Fruit fly (Drosophila melanogaster): ENCODE data around the gene Ip259.

Gene Ip259

dm6 chr2L:10387869-10388726 lies 20.1 kb upstream of the Ip259 start, which contains the start of gene da (continued):
- peak; percentile 91 for TF ChIP-seq MESR4 (GFP tag; optimal IDR thresholded peaks at IDR 0.05)
- no peak for TF ChIP-seq dimm (GFP tag; IDR thresholded peaks at IDR 0.05)
- peak; percentile 60 for TF ChIP-seq bbx (GFP tag; IDR thresholded peaks at IDR 0.05; ENCODE audit: partially characterized antibody)
- TF ChIP-seq ind (GFP tag; optimal IDR thresholded peaks at IDR 0.05), result peak; percentile 51
- TF ChIP-seq H15 (GFP tag; IDR thresholded peaks at IDR 0.05), result 0 out of 3 replicates have a peak, but pooled peaks have one; percentile 13
- no peak for TF ChIP-seq Hey (tag; optimal IDR thresholded peaks at IDR 0.05)
- no peak for TF ChIP-seq CG4328 (GFP tag; optimal IDR thresholded peaks at IDR 0.05)
- TF ChIP-seq Myb (GFP tag; optimal IDR thresholded peaks at IDR 0.05), result peak; percentile 29
- peak; percentile 4 for TF ChIP-seq CG10431 (GFP tag; optimal IDR thresholded peaks at IDR 0.05)
- TF ChIP-seq bab2 (GFP tag; optimal IDR thresholded peaks at IDR 0.05), result no peak
- TF ChIP-seq Poxn (GFP tag; IDR thresholded peaks at IDR 0.05), result no peak
- TF ChIP-seq scrt (GFP tag; optimal IDR thresholded peaks at IDR 0.05), result peak; percentile 10
- TF ChIP-seq CG6689 (GFP tag; IDR thresholded peaks at IDR 0.05), result peak; percentile 64
- TF ChIP-seq CG16863 (GFP tag; optimal IDR thresholded peaks at IDR 0.05), result peak; percentile 57
- no peak for TF ChIP-seq dati (GFP tag; IDR thresholded peaks at IDR 0.05)
- peak; percentile 69 for TF ChIP-seq caup (GFP tag; optimal IDR thresholded peaks at IDR 0.05; ENCODE audit: severe bottlenecking)
- peak; percentile 45 for TF ChIP-seq Dip3 (GFP tag; optimal IDR thresholded peaks at IDR 0.05)
- TF ChIP-seq CG2678 (tag; optimal IDR thresholded peaks at IDR 0.05), result peak; percentile 63
- no peak; the same call in 2 of the 3 replicates for TF ChIP-seq vnd (GFP tag; IDR thresholded peaks at IDR 0.05; ENCODE audit: partially characterized antibody)
- peak; percentile 25 for TF ChIP-seq CG2875 (GFP tag; optimal IDR thresholded peaks at IDR 0.05)
- peak; percentile 53 for TF ChIP-seq HmgD (GFP tag; optimal IDR thresholded peaks at IDR 0.05)
- TF ChIP-seq CG15601 (tag; optimal IDR thresholded peaks at IDR 0.05), result peak; percentile 48
- peak; percentile 24 for TF ChIP-seq CG1647 (GFP tag; optimal IDR thresholded peaks at IDR 0.05)
- no peak for TF ChIP-seq CG2889 (GFP tag; IDR thresholded peaks at IDR 0.05)
- TF ChIP-seq Gug (GFP tag; IDR thresholded peaks at IDR 0.05), result peak; percentile 62; the same call in 3 of the 4 replicates
- TF ChIP-seq Oaz (GFP tag; IDR thresholded peaks at IDR 0.05), result no peak
- TF ChIP-seq Abd-B (GFP tag; optimal IDR thresholded peaks at IDR 0.05), result no peak
- TF ChIP-seq CG17829 (tag; optimal IDR thresholded peaks at IDR 0.05), result peak; percentile 76
- TF ChIP-seq CG2116 (GFP tag; optimal IDR thresholded peaks at IDR 0.05), result peak; percentile 99
- TF ChIP-seq cad (GFP tag; optimal IDR thresholded peaks at IDR 0.05), result no peak
- TF ChIP-seq slbo (GFP tag; IDR thresholded peaks at IDR 0.05), result peak; percentile 74
- no peak for TF ChIP-seq mirr (GFP tag; optimal IDR thresholded peaks at IDR 0.05)
- no peak for TF ChIP-seq CG14050 (GFP tag; IDR thresholded peaks at IDR 0.05)
- TF ChIP-seq CG17328 (GFP tag; IDR thresholded peaks at IDR 0.05), result peak; percentile 55
- TF ChIP-seq wek (GFP tag; optimal IDR thresholded peaks at IDR 0.05), result peak; percentile 15
- TF ChIP-seq gt (GFP tag; IDR thresholded peaks at IDR 0.05), result no peak
- TF ChIP-seq pita (GFP tag; optimal IDR thresholded peaks at IDR 0.05), result no peak
- TF ChIP-seq bsh (GFP tag; optimal IDR thresholded peaks at IDR 0.05), result peak in 1 of 2 experiments; percentile 58
- peak; percentile 69 for TF ChIP-seq grau (tag; optimal IDR thresholded peaks at IDR 0.05)
- TF ChIP-seq CG32772 (GFP tag; IDR thresholded peaks at IDR 0.05), result no peak; the same call in 1 of the 2 replicates
- no peak; the same call in 2 of the 3 replicates for TF ChIP-seq otp (GFP tag; IDR thresholded peaks at IDR 0.05)
- peak; percentile 99 for TF ChIP-seq CG30020 (tag; optimal IDR thresholded peaks at IDR 0.05)
- TF ChIP-seq CG3163 (GFP tag; optimal IDR thresholded peaks at IDR 0.05), result no peak
- peak; percentile 55 for TF ChIP-seq CG4424 (GFP tag; optimal IDR thresholded peaks at IDR 0.05)
- TF ChIP-seq CG13624 (GFP tag; optimal IDR thresholded peaks at IDR 0.05), result peak; percentile 63
- 0 out of 3 replicates have a peak, but pooled peaks have one; percentile 68 for TF ChIP-seq CG2199 (GFP tag; IDR thresholded peaks at IDR 0.05)
- no peak for TF ChIP-seq ftz-f1 (GFP tag; optimal IDR thresholded peaks at IDR 0.05)
- no peak for TF ChIP-seq ap (GFP tag; IDR thresholded peaks at IDR 0.05)
- TF ChIP-seq CG1603 (tag; optimal IDR thresholded peaks at IDR 0.05), result peak; percentile 97
